Fruit fly (Drosophila melanogaster) whole organism, prepupa: Measurements from ENCODE around the gene CG31055.

ENCODE experiments used
- CG10631 ChIP-seq: fragments of 200-800 bp; sonication (Bioruptor generic); optimal IDR thresholded peaks from 2 replicates; lab custom pipeline; 2016; ENCODE audit warnings: missing biosample characterization, missing genetic modification characterization
- CG11294 ChIP-seq: fragments of 200-800 bp; sonication (Bioruptor generic); IDR thresholded peaks from 2 replicates; pipeline ENCODE4 v1.3.6; 2022; ENCODE audit warnings: missing biosample characterization, missing genetic modification characterization
- acj6 ChIP-seq: fragments of 200-800 bp; sonication (Bioruptor generic); optimal IDR thresholded peaks from 3 replicates; lab custom pipeline; 2016; ENCODE audit warnings: missing biosample characterization, missing genetic modification characterization
- eg ChIP-seq: fragments of 200-800 bp; sonication (Bioruptor generic); IDR thresholded peaks from 3 replicates; pipeline ENCODE4 v1.3.6; 2022; ENCODE audit warnings: missing biosample characterization, missing genetic modification characterization

dm6 chr3R:27643080-27643479 is 44.9 kb downstream of the CG31055 start:
- TF ChIP-seq CG11294 (no peak), eg (GFP tag; lab: Robert Waterston, UW) (no peak), acj6 (GFP tag; lab: Kevin White, UChicago) (no peak), CG10631 (no peak)
